Worm (Caenorhabditis elegans): ENCODE measurements around the gene chil-21.

DNA sequence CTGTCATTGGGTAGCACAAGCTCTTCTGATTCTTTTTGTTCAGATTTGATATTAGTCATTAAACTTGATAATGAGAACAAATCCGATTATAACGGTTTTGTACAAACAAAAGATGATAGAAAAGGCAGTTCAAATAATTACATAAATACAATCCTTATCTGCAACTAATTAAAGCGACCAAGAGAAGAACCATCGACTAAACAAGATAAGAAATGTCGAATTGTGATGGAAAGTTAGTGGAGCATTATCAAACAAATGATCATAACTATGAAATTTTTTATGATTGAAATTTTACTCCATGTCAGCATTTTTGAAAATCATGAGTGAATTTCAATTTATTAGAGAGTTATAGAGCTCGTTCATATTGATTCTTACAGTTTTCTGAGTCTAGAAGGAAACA lies 6.6 kb upstream of the chil-21 start, which contains the start of gene chil-23:
- no peak for TF ChIP-seq tbx-37 (GFP tag; conservative IDR thresholded peaks at IDR 0.05)
- no peak for TF ChIP-seq ama-1 (optimal IDR thresholded peaks at IDR 0.05)
- no peak for TF ChIP-seq ceh-36 (tag; optimal IDR thresholded peaks at IDR 0.05)
- no peak for TF ChIP-seq aly-1 (tag; optimal IDR thresholded peaks at IDR 0.05)
- TF ChIP-seq ceh-13 (GFP tag; optimal IDR thresholded peaks at IDR 0.05), result no peak
- TF ChIP-seq hnd-1 (tag; optimal IDR thresholded peaks at IDR 0.05), result no peak
- TF ChIP-seq scrt-1 (GFP tag; IDR thresholded peaks at IDR 0.05), result no peak
- no peak for TF ChIP-seq sea-1 (GFP tag; conservative IDR thresholded peaks at IDR 0.05)
- TF ChIP-seq tra-4 (tag; optimal IDR thresholded peaks at IDR 0.05), result no peak
- no peak for TF ChIP-seq hmg-4 (GFP tag; optimal IDR thresholded peaks at IDR 0.05)
- no peak for TF ChIP-seq ets-7 (tag; optimal IDR thresholded peaks at IDR 0.05)
- no peak for TF ChIP-seq B0310.2 (tag; optimal IDR thresholded peaks at IDR 0.05)

All from whole organism, early embryonic.